Worm (Caenorhabditis elegans): ENCODE measurements around the gene F55A11.1.

F55A11.1 gene

DNA sequence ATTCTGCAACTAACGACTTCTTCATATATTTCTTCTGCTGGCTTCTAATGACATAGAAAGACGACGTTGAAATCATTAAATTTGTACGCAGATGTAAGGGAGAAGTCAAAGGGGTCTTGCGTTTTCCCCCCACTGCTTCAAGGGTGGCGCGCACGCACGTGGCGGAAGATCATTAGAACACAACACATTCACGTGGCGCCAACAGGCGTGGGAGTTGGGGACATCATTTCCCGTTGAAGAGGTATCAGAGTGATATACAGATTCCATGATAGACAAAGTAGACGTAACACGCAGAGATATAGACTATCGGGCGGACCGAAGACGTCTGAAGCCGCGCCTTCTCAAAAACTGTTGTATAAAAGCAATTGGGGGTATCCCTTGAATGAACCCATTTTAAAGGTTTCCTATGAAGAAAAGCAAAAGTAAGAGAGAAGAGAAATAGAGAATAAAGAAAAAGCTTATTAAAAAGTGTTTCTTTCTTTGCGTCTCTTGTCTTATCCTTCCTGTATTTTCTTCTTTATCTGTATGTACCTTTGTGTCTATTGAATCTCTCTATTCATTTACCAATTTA is 35.2 kb upstream of the F55A11.1 start (continued):
- TF ChIP-seq tbx-9 (tag; optimal IDR thresholded peaks at IDR 0.05; ENCODE audit: borderline replicate concordance) (no peak), nhr-90 (tag; optimal IDR thresholded peaks at IDR 0.05) (no peak), die-1 (tag; optimal IDR thresholded peaks at IDR 0.05) (peak; percentile 86), Y95B8A.8 (GFP tag; IDR thresholded peaks at IDR 0.05) (no peak), hmg-20 (GFP tag; IDR thresholded peaks at IDR 0.05) (no peak), T07F8.4 (tag; optimal IDR thresholded peaks at IDR 0.05) (no peak), snpc-4 (GFP tag; optimal IDR thresholded peaks at IDR 0.05) (no peak), snpc-4 (tag; optimal IDR thresholded peaks at IDR 0.05) (no peak), egl-44 (GFP tag; IDR thresholded peaks at IDR 0.05) (peak; percentile 18; the same call in 1 of the 2 replicates), unc-62 (GFP tag; optimal IDR thresholded peaks at IDR 0.05) (no peak), lsl-1 (GFP tag; optimal IDR thresholded peaks at IDR 0.05) (no peak), dox-1 (GFP tag; IDR thresholded peaks at IDR 0.05) (no peak; the same call in 1 of the 2 replicates), ztf-25 (GFP tag; IDR thresholded peaks at IDR 0.05) (no peak), nfyb-1 (GFP tag; IDR thresholded peaks at IDR 0.05) (peak; percentile 70; the same call in 1 of the 2 replicates), pha-4 (tag; optimal IDR thresholded peaks at IDR 0.05) (no peak), ztf-18 (tag; optimal IDR thresholded peaks at IDR 0.05) (no peak), cebp-1 (GFP tag; IDR thresholded peaks at IDR 0.05) (no peak), cebp-1 (tag; optimal IDR thresholded peaks at IDR 0.05) (peak; percentile 3), ama-1 (optimal IDR thresholded peaks at IDR 0.05) (no peak), ama-1 (GFP tag; optimal IDR thresholded peaks at IDR 0.05) (no peak), F52B5.7 (tag; optimal IDR thresholded peaks at IDR 0.05) (no peak), snpc-3.4 (tag; optimal IDR thresholded peaks at IDR 0.05) (no peak), T26A5.8 (tag; optimal IDR thresholded peaks at IDR 0.05) (no peak), unc-130 (GFP tag; optimal IDR thresholded peaks at IDR 0.05) (no peak), lin-40 (tag; optimal IDR thresholded peaks at IDR 0.05) (peak; percentile 80), mel-28 (tag; optimal IDR thresholded peaks at IDR 0.05; ENCODE audit: borderline replicate concordance) (no peak), Y53F4B.3 (GFP tag; IDR thresholded peaks at IDR 0.05) (no peak), somi-1 (GFP tag; optimal IDR thresholded peaks at IDR 0.05) (peak; percentile 69), hlh-12 (tag; optimal IDR thresholded peaks at IDR 0.05) (no peak), B0035.1 (tag; optimal IDR thresholded peaks at IDR 0.05) (no peak), aptf-2 (GFP tag; conservative IDR thresholded peaks at IDR 0.05) (no peak)

DNA sequence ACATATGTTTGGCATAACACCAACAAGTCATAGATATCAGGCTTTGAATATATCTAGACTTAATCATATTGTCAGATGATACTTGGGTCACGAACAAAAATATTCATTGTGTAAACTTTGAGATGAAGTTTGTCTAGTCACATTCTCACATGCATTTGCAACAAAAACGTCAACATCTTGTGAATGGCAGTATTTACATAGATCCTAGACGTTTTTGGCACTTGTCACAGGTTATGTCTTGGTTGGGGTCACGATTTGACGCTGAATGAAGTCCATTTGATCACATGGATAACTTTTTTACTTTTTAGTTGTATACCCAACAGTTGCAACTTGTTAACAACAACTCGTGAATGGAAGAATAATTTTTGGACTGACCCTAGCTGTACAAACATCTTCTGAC is 34.1 kb upstream of the F55A11.1 start:
- TF ChIP-seq F57A8.1 (GFP tag; optimal IDR thresholded peaks at IDR 0.05) (no peak), K11D2.4 (GFP tag; IDR thresholded peaks at IDR 0.05) (0 out of 2 replicates have a peak, but pooled peaks have one; percentile 12)

- no peak for TF ChIP-seq him-1 (tag; optimal IDR thresholded peaks at IDR 0.05)
- no peak for TF ChIP-seq aptf-2 (GFP tag; conservative IDR thresholded peaks at IDR 0.05)
- no peak for TF ChIP-seq efl-1 (GFP tag; optimal IDR thresholded peaks at IDR 0.05)
- TF ChIP-seq D2030.7 (GFP tag; IDR thresholded peaks at IDR 0.05) = no peak
- no peak for TF ChIP-seq madf-10 (tag; optimal IDR thresholded peaks at IDR 0.05)
- TF ChIP-seq lir-1 (GFP tag; conservative IDR thresholded peaks at IDR 0.05) = no peak
- no peak for TF ChIP-seq akir-1 (GFP tag; optimal IDR thresholded peaks at IDR 0.05)
- no peak for TF ChIP-seq let-526 (GFP tag; IDR thresholded peaks at IDR 0.05)
- TF ChIP-seq nhr-27 (tag; optimal IDR thresholded peaks at IDR 0.05) = no peak
- TF ChIP-seq madf-8 (GFP tag; conservative IDR thresholded peaks at IDR 0.05) = no peak
- no peak for TF ChIP-seq atf-7 (tag; optimal IDR thresholded peaks at IDR 0.05)
- no peak for TF ChIP-seq gei-17 (GFP tag; optimal IDR thresholded peaks at IDR 0.05)
- no peak for TF ChIP-seq hmg-1.2 (GFP tag; IDR thresholded peaks at IDR 0.05)
- TF ChIP-seq hrde-1 (tag; optimal IDR thresholded peaks at IDR 0.05; ENCODE audit: borderline replicate concordance) = no peak
- TF ChIP-seq B0336.3 (GFP tag; IDR thresholded peaks at IDR 0.05) = no peak
- no peak for TF ChIP-seq K11D2.4 (GFP tag; IDR thresholded peaks at IDR 0.05)
Measured at ce11 chrV:11797272-11797855, 33.2 kb upstream of the F55A11.1 start.

All from whole organism, young adult.